Worm (Caenorhabditis elegans): Measurements from ENCODE around the gene T22B7.7.

DNA sequence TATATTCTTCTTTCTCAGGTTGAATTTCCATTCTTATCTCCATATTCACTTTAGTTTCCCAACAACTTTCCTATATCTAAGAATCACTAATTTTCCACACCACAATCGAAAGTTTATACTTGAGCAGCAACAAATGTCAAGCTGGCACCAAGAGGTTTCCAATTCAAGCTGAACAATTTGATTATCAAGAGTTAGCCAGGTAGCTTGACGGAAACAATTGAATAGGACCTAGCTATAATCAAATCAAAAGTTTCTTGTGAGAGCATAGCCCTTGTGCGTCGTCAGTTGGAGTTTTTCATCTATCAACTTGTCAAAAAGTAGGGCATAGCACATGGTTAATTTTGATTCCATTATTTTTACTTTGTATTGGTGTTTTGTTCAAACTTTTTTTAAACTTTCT lies 1.7 kb upstream of the T22B7.7 start:
- TF ChIP-seq nhr-237 (tag; optimal IDR thresholded peaks at IDR 0.05) (no peak), nhr-48 (tag; optimal IDR thresholded peaks at IDR 0.05) (no peak), nhr-10 (tag; optimal IDR thresholded peaks at IDR 0.05) (no peak), daf-12 (tag; optimal IDR thresholded peaks at IDR 0.05) (no peak)

All from whole organism, L4 larva.